Worm (Caenorhabditis elegans) whole organism, mixed stage, embryonic: Measurements from ENCODE around the gene ppk-2.
A peak's percentile ranks its signal among the peaks of the same experiment; 100 is the strongest.

Experiments used
- M03D4.4 ChIP-seq: sonication (generic microtip); optimal IDR thresholded peaks from 2 replicates; lab custom pipeline; 2017; ENCODE audit warnings: mild to moderate bottlenecking, missing genetic modification characterization, missing compliant biosample characterization
- bed-3 ChIP-seq: fragments of 200-800 bp; sonication (Bioruptor generic); optimal IDR thresholded peaks from 3 replicates; lab custom pipeline; 2018; ENCODE audit warnings: mild to moderate bottlenecking, missing genetic modification characterization, moderate library complexity, missing compliant biosample characterization
- blmp-1 ChIP-seq: fragments of 150-350 bp; optimal IDR thresholded peaks from 2 replicates; lab custom pipeline; 2014; ENCODE audit warnings: missing biosample characterization, missing genetic modification characterization
- ceh-39 ChIP-seq: fragments of 150-350 bp; optimal IDR thresholded peaks from 2 replicates; lab custom pipeline; 2014; ENCODE audit warnings: missing biosample characterization, missing genetic modification characterization
- ceh-43 ChIP-seq: fragments of 200-800 bp; sonication (Bioruptor generic); optimal IDR thresholded peaks from 2 replicates; lab custom pipeline; 2018; ENCODE audit warnings: mild to moderate bottlenecking, missing genetic modification characterization, moderate library complexity, missing compliant biosample characterization
- ceh-83 ChIP-seq: fragments of 200-800 bp; sonication (Bioruptor generic); optimal IDR thresholded peaks from 2 replicates; lab custom pipeline; 2018; ENCODE audit warnings: mild to moderate bottlenecking, missing genetic modification characterization, missing compliant biosample characterization
- ces-1 ChIP-seq: fragments of 150-350 bp; optimal IDR thresholded peaks from 2 replicates; lab custom pipeline; 2014; ENCODE audit warnings: missing biosample characterization, missing genetic modification reagents, missing genetic modification characterization
- cnd-1 ChIP-seq: fragments of 200-800 bp; sonication (Bioruptor generic); optimal IDR thresholded peaks from 2 replicates; lab custom pipeline; 2018; ENCODE audit warnings: mild to moderate bottlenecking, missing genetic modification characterization, missing compliant biosample characterization
- elt-1 ChIP-seq: sonication (generic microtip); optimal IDR thresholded peaks from 2 replicates; lab custom pipeline; 2017; ENCODE audit warnings: missing genetic modification characterization, mild to moderate bottlenecking, missing compliant biosample characterization, antibody characterized with exemption, moderate library complexity, borderline replicate concordance; ENCODE audit not compliant: insufficient read depth
- elt-3 ChIP-seq: fragments of 150-350 bp; optimal IDR thresholded peaks from 2 replicates; lab custom pipeline; 2014; ENCODE audit warnings: missing biosample characterization, missing genetic modification characterization
- flh-1 ChIP-seq: fragments of 200-800 bp; sonication (Bioruptor generic); optimal IDR thresholded peaks from 2 replicates; lab custom pipeline; 2018; ENCODE audit warnings: mild to moderate bottlenecking, missing genetic modification characterization, moderate library complexity, missing compliant biosample characterization
- ham-2 ChIP-seq: fragments of 200-800 bp; sonication (Bioruptor generic); optimal IDR thresholded peaks from 2 replicates; lab custom pipeline; 2018; ENCODE audit warnings: mild to moderate bottlenecking, missing genetic modification characterization, missing compliant biosample characterization
- lin-13 ChIP-seq: fragments of 150-350 bp; optimal IDR thresholded peaks from 2 replicates; lab custom pipeline; 2014; ENCODE audit warnings: missing biosample characterization, missing genetic modification characterization
- lsy-2 ChIP-seq: fragments of 150-350 bp; optimal IDR thresholded peaks from 2 replicates; lab custom pipeline; 2014; ENCODE audit warnings: missing biosample characterization, missing genetic modification characterization
- mab-5 ChIP-seq: fragments of 150-350 bp; optimal IDR thresholded peaks from 2 replicates; lab custom pipeline; 2014; ENCODE audit warnings: missing biosample characterization, missing genetic modification characterization
- mls-2 ChIP-seq: sonication (generic microtip); optimal IDR thresholded peaks from 2 replicates; lab custom pipeline; 2016; ENCODE audit warnings: mild to moderate bottlenecking, missing genetic modification characterization, moderate library complexity, missing compliant biosample characterization
- nhr-237 ChIP-seq: fragments of 150-350 bp; optimal IDR thresholded peaks from 2 replicates; lab custom pipeline; 2014; ENCODE audit warnings: missing biosample characterization, missing genetic modification characterization
- nhr-76 ChIP-seq: sonication (generic microtip); optimal IDR thresholded peaks from 2 replicates; lab custom pipeline; 2017; ENCODE audit warnings: missing biosample characterization, missing genetic modification characterization
- pha-4 ChIP-seq: fragments of 150-350 bp; optimal IDR thresholded peaks from 2 replicates; lab custom pipeline; 2018; ENCODE audit warnings: missing biosample characterization, missing genetic modification reagents, missing genetic modification characterization
- sem-2 ChIP-seq: fragments of 200-800 bp; sonication (Bioruptor generic); optimal IDR thresholded peaks from 2 replicates; lab custom pipeline; 2018; ENCODE audit warnings: mild to moderate bottlenecking, missing genetic modification characterization, missing compliant biosample characterization
- sptf-1 ChIP-seq: sonication (generic microtip); optimal IDR thresholded peaks from 2 replicates; lab custom pipeline; 2017; ENCODE audit warnings: mild to moderate bottlenecking, missing genetic modification characterization, moderate library complexity, missing compliant biosample characterization
- tbx-8 ChIP-seq: fragments of 200-800 bp; sonication (Bioruptor generic); optimal IDR thresholded peaks from 2 replicates; lab custom pipeline; 2018; ENCODE audit warnings: mild to moderate bottlenecking, missing genetic modification characterization, moderate library complexity, missing compliant biosample characterization
- unc-120 ChIP-seq: sonication (generic microtip); optimal IDR thresholded peaks from 2 replicates; lab custom pipeline; 2017; ENCODE audit warnings: missing genetic modification characterization, missing compliant biosample characterization; ENCODE audit not compliant: poor library complexity, severe bottlenecking
- unc-39 ChIP-seq: fragments of 150-350 bp; optimal IDR thresholded peaks from 2 replicates; lab custom pipeline; 2014; ENCODE audit warnings: missing biosample characterization, missing genetic modification characterization
- unc-62 ChIP-seq: fragments of 150-350 bp; optimal IDR thresholded peaks from 2 replicates; lab custom pipeline; 2014; ENCODE audit warnings: missing biosample characterization, missing genetic modification reagents, missing genetic modification characterization
- zip-8 ChIP-seq: fragments of 150-350 bp; optimal IDR thresholded peaks from 2 replicates; lab custom pipeline; 2014; ENCODE audit warnings: missing biosample characterization, missing genetic modification characterization
- ztf-11 ChIP-seq: fragments of 150-350 bp; optimal IDR thresholded peaks from 2 replicates; lab custom pipeline; 2014; ENCODE audit warnings: missing biosample characterization, missing genetic modification characterization

The ppk-2 gene

ce11 chrIII:2112009-2112408 is 9.9 kb downstream of the ppk-2 start:
- TF ChIP-seq zip-8 (tag; lab: Kevin White, UChicago): no peak
- TF ChIP-seq M03D4.4 (tag; lab: Kevin White, UChicago): no peak
- no peak for TF ChIP-seq ces-1 (GFP tag; lab: Kevin White, UChicago)
- TF ChIP-seq sptf-1 (tag; lab: Kevin White, UChicago): no peak
- TF ChIP-seq flh-1: no peak
- no peak for TF ChIP-seq lsy-2 (tag; lab: Kevin White, UChicago)
- no peak for TF ChIP-seq unc-39 (tag; lab: Kevin White, UChicago)
- TF ChIP-seq blmp-1 (tag; lab: Kevin White, UChicago): no peak
- no peak for TF ChIP-seq ceh-39 (tag; lab: Kevin White, UChicago)
- no peak for TF ChIP-seq ztf-11 (tag; lab: Kevin White, UChicago)
- TF ChIP-seq pha-4 (tag; lab: Kevin White, UChicago): no peak
- no peak for TF ChIP-seq lin-13 (tag; lab: Kevin White, UChicago)
- TF ChIP-seq unc-120 (tag; lab: Kevin White, UChicago): no peak

- no peak for TF ChIP-seq pha-4 (tag; lab: Kevin White, UChicago)
- TF ChIP-seq ceh-39 (tag; lab: Kevin White, UChicago): peak; percentile 56
Measured at ce11 chrIII:2112601-2113176, 10.6 kb downstream of the ppk-2 start.

ce11 chrIII:2115322-2115721 is 13.2 kb downstream of the ppk-2 start:
- TF ChIP-seq ces-1 (GFP tag; lab: Kevin White, UChicago) (no peak), sptf-1 (tag; lab: Kevin White, UChicago) (no peak), lsy-2 (tag; lab: Kevin White, UChicago) (no peak), M03D4.4 (tag; lab: Kevin White, UChicago) (no peak), sem-2 (no peak)

- TF ChIP-seq lin-13 (tag; lab: Kevin White, UChicago) (no peak), ceh-83 (GFP tag; lab: Kevin White, UChicago) (no peak), sem-2 (no peak), bed-3 (no peak), unc-39 (tag; lab: Kevin White, UChicago) (no peak), M03D4.4 (tag; lab: Kevin White, UChicago) (no peak), elt-3 (no peak), unc-62 (no peak), mab-5 (tag; lab: Kevin White, UChicago) (no peak), blmp-1 (tag; lab: Kevin White, UChicago) (no peak), tbx-8 (GFP tag; lab: Kevin White, UChicago) (no peak)
- TF ChIP-seq, all 35 proteins: peak for 0
Measured at ce11 chrIII:2116797-2117196, 14.7 kb downstream of the ppk-2 start, which contains the start of gene Y48G9A.11. Gene Y48G9A.11, minus strand, starts transcription at chrIII:2116897.

ce11 chrIII:2117541-2117940 is 15.4 kb downstream of the ppk-2 start, which contains the start of gene Y48G9A.6:
Gene Y48G9A.6, plus strand, starts transcription at chrIII:2117841.
- no peak for TF ChIP-seq nhr-76
- no peak for TF ChIP-seq ces-1 (GFP tag; lab: Kevin White, UChicago)
- TF ChIP-seq mls-2 (tag; lab: Kevin White, UChicago): no peak
- TF ChIP-seq flh-1: no peak
- TF ChIP-seq M03D4.4 (tag; lab: Kevin White, UChicago): no peak
- no peak for TF ChIP-seq cnd-1 (tag; lab: Kevin White, UChicago)
- TF ChIP-seq, all 35 proteins: peak for 0

ce11 chrIII:2123673-2124187 is 21.6 kb downstream of the ppk-2 start, which contains the start of gene frl-1:
Gene frl-1, plus strand, starts transcription at chrIII:2124137.
- TF ChIP-seq nhr-237 (tag; lab: Kevin White, UChicago) (no peak), zip-8 (tag; lab: Kevin White, UChicago) (no peak), lsy-2 (tag; lab: Kevin White, UChicago) (no peak), ceh-43 (GFP tag; lab: Kevin White, UChicago) (no peak), elt-1 (tag; lab: Kevin White, UChicago) (no peak), ham-2 (no peak), elt-3 (no peak), M03D4.4 (tag; lab: Kevin White, UChicago) (no peak), ces-1 (GFP tag; lab: Kevin White, UChicago) (no peak)
